Worm (Caenorhabditis elegans) whole organism, L2 larva: ENCODE measurements around the gene mog-4.

Source experiments
- F13H6.1 ChIP-seq: sonication (generic microtip); optimal IDR thresholded peaks from 2 replicates; lab custom pipeline; 2016; ENCODE audit warnings: missing genetic modification characterization, missing compliant biosample characterization
- ZK546.5 ChIP-seq: sonication (generic microtip); optimal IDR thresholded peaks from 2 replicates; lab custom pipeline; 2017; ENCODE audit warnings: missing biosample characterization, missing genetic modification characterization
- alr-1 ChIP-seq: fragments of 150-350 bp; optimal IDR thresholded peaks from 2 replicates; lab custom pipeline; 2014; ENCODE audit warnings: missing biosample characterization, missing genetic modification characterization
- aly-2 ChIP-seq: fragments of 150-350 bp; optimal IDR thresholded peaks from 2 replicates; lab custom pipeline; 2014; ENCODE audit warnings: missing biosample characterization, missing genetic modification characterization
- blmp-1 ChIP-seq: sonication (generic microtip); optimal IDR thresholded peaks from 2 replicates; lab custom pipeline; 2017; ENCODE audit warnings: missing genetic modification characterization, mild to moderate bottlenecking, missing compliant biosample characterization, antibody characterized with exemption, moderate library complexity; ENCODE audit not compliant: insufficient read depth
- ceh-16 ChIP-seq: fragments of 150-350 bp; optimal IDR thresholded peaks from 2 replicates; lab custom pipeline; 2014; ENCODE audit warnings: missing biosample characterization, missing genetic modification characterization
- crh-2 ChIP-seq: sonication (generic microtip); optimal IDR thresholded peaks from 2 replicates; lab custom pipeline; 2017; ENCODE audit warnings: missing biosample characterization, missing genetic modification characterization
- dmd-4 ChIP-seq: sonication (generic microtip); optimal IDR thresholded peaks from 2 replicates; lab custom pipeline; 2017; ENCODE audit warnings: missing biosample characterization, missing genetic modification characterization
- elt-1 ChIP-seq: fragments of 150-350 bp; optimal IDR thresholded peaks from 2 replicates; lab custom pipeline; 2014; ENCODE audit warnings: missing biosample characterization, missing genetic modification characterization
- fos-1 ChIP-seq: fragments of 150-350 bp; optimal IDR thresholded peaks from 2 replicates; lab custom pipeline; 2014; ENCODE audit warnings: missing biosample characterization, missing genetic modification characterization
- gmeb-1 ChIP-seq: fragments of 150-350 bp; optimal IDR thresholded peaks from 2 replicates; lab custom pipeline; 2014; ENCODE audit warnings: missing biosample characterization, missing genetic modification characterization
- lsy-2 ChIP-seq, 2 experiments: fragments of 150-350 bp in 1 of 2; sonication (generic microtip) in 1 of 2; optimal IDR thresholded peaks; 2 replicates each; lab custom pipeline; 2014 to 2017; ENCODE audit warnings: missing biosample characterization in 2 of 2, missing genetic modification characterization in 2 of 2
- nhr-10 ChIP-seq: sonication (generic microtip); optimal IDR thresholded peaks from 2 replicates; lab custom pipeline; 2017; ENCODE audit warnings: missing biosample characterization, missing genetic modification characterization
- nhr-11 ChIP-seq: fragments of 150-350 bp; optimal IDR thresholded peaks from 2 replicates; lab custom pipeline; 2014; ENCODE audit warnings: missing biosample characterization, missing genetic modification characterization
- nhr-12 ChIP-seq: fragments of 150-350 bp; optimal IDR thresholded peaks from 2 replicates; lab custom pipeline; 2014; ENCODE audit warnings: missing biosample characterization, missing genetic modification characterization
- nhr-21 ChIP-seq: fragments of 150-350 bp; optimal IDR thresholded peaks from 2 replicates; lab custom pipeline; 2014; ENCODE audit warnings: missing biosample characterization, missing genetic modification characterization
- nhr-23 ChIP-seq: fragments of 150-350 bp; optimal IDR thresholded peaks from 2 replicates; lab custom pipeline; 2014; ENCODE audit warnings: missing biosample characterization, missing genetic modification reagents, missing genetic modification characterization
- nhr-77 ChIP-seq: fragments of 150-350 bp; optimal IDR thresholded peaks from 2 replicates; lab custom pipeline; 2014; ENCODE audit warnings: missing biosample characterization, missing genetic modification characterization
- sem-4 ChIP-seq: fragments of 150-350 bp; optimal IDR thresholded peaks from 2 replicates; lab custom pipeline; 2014; ENCODE audit warnings: missing biosample characterization, missing genetic modification reagents, missing genetic modification characterization
- skn-1 ChIP-seq: sonication (generic microtip); optimal IDR thresholded peaks from 2 replicates; lab custom pipeline; 2017; ENCODE audit warnings: missing biosample characterization, missing genetic modification characterization
- sma-3 ChIP-seq: sonication (generic microtip); optimal IDR thresholded peaks from 2 replicates; lab custom pipeline; 2016; ENCODE audit warnings: missing genetic modification reagents, missing genetic modification characterization, missing compliant biosample characterization
- sma-9 ChIP-seq, 2 experiments: fragments of 150-350 bp in 1 of 2; sonication (generic microtip) in 1 of 2; optimal IDR thresholded peaks; 2 replicates each; lab custom pipeline; 2014 to 2016; ENCODE audit warnings: missing genetic modification characterization in 2 of 2, mild to moderate bottlenecking in 1 of 2, missing biosample characterization in 1 of 2, missing compliant biosample characterization in 1 of 2, missing genetic modification reagents in 1 of 2, moderate library complexity in 1 of 2
- snpc-4 ChIP-seq: fragments of 150-350 bp; optimal IDR thresholded peaks from 2 replicates; lab custom pipeline; 2014; ENCODE audit warnings: missing biosample characterization, missing genetic modification characterization
- unc-55 ChIP-seq: fragments of 150-350 bp; sonication (generic microtip); optimal IDR thresholded peaks from 3 replicates; lab custom pipeline; 2014; ENCODE audit warnings: missing biosample characterization, missing genetic modification reagents, missing genetic modification characterization
- unc-62 ChIP-seq: fragments of 150-350 bp; optimal IDR thresholded peaks from 2 replicates; lab custom pipeline; 2014; ENCODE audit warnings: missing biosample characterization, missing genetic modification reagents, missing genetic modification characterization
- zag-1 ChIP-seq: fragments of 150-350 bp; optimal IDR thresholded peaks from 2 replicates; lab custom pipeline; 2014; ENCODE audit warnings: missing biosample characterization, missing genetic modification characterization
- ztf-4 ChIP-seq: fragments of 150-350 bp; optimal IDR thresholded peaks from 2 replicates; lab custom pipeline; 2014; ENCODE audit warnings: missing biosample characterization, missing genetic modification characterization

Gene mog-4

DNA sequence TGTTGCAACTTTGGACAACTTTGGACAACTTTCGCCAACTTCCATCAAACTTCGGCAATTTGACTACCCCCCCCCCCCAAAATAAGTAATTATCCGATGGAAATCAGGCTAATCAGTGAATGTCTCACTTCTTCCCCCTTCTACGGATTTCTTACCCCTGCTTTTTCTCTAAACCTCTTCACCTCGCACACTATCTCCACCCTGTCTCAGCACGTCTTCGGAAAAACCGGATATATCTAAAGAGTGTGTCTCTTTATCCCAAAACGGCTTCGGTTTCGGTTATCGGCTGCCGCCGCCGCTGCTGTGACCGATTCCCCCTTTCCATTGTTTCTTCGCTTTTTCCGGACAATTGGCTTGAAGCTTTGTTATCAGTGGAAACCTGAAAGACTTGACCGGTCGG is 6.4 kb upstream of the mog-4 start:
- TF ChIP-seq unc-62, result no peak
- no peak for TF ChIP-seq zag-1 (tag; lab: Kevin White, UChicago)
- TF ChIP-seq blmp-1, result no peak
- TF ChIP-seq crh-2, result no peak
- no peak for TF ChIP-seq unc-55 (GFP tag; lab: Kevin White, UChicago)
- no peak for TF ChIP-seq nhr-11 (tag; lab: Kevin White, UChicago)
- TF ChIP-seq nhr-21 (tag; lab: Kevin White, UChicago), result no peak
- TF ChIP-seq alr-1, result no peak
- no peak for TF ChIP-seq elt-1 (tag; lab: Kevin White, UChicago)
- TF ChIP-seq sma-3 (GFP tag; lab: Kevin White, UChicago), result no peak

DNA sequence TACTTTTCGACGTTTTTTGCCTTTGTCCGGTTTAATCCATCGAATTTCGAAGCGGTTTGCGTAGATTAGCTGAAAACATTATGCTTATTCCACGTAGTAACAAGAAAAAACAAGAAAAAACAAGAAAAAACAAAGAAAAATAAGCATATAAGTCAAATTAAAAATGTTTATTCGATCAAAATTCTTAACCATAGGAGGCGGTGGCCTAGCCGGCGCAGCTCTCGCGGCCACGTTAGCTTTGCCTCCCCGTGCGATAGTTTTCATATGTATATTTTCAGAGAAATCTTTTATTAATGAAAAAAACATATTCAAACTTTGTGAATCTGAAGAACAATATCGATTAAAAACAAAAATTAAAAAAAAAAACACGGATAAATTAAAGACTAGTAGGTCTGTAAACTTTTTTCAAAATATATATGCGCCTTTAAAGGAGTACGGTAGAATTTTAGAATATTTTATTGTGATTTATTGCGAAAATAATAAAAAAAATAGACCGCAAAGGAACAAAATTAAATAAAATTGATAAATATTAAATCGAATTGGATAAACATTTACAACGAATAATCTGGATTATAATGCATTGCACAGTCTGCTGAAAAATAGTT is 2.5 kb upstream of the mog-4 start:
- peak; percentile 23 for TF ChIP-seq unc-55 (GFP tag; lab: Kevin White, UChicago)
- peak; percentile 27 for TF ChIP-seq sma-3 (GFP tag; lab: Kevin White, UChicago)
- TF ChIP-seq lsy-2 (tag; optimal IDR thresholded peaks at IDR 0.05; lab: Kevin White, UChicago), result peak; percentile 16 to 93

DNA sequence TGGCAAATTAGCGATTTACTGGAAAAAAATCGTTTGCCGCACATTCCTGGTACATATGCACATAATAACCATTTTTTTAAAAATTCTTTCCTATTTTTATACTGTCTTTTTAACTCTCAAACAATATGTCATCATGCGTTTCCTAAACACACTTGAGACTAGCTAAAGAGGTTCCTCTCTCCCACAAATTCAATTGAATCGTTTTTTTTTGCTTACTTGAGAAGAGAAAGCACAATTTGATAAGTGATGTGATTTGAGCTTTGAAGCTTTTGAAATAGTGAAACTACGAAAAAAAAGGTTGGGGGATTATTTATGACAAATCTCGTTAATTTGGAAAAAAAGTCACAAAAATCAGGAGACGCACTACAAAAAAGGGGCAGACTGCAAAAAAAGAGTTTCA is 6.4 kb downstream of the mog-4 start:
- TF ChIP-seq ceh-16 (tag; lab: Kevin White, UChicago) (no peak), unc-55 (GFP tag; lab: Kevin White, UChicago) (no peak), nhr-10 (tag; lab: Kevin White, UChicago) (no peak), nhr-23 (no peak), fos-1 (no peak), nhr-21 (tag; lab: Kevin White, UChicago) (no peak), aly-2 (tag; lab: Kevin White, UChicago) (no peak), skn-1 (tag; lab: Kevin White, UChicago) (no peak), snpc-4 (no peak), ztf-4 (no peak), gmeb-1 (tag; lab: Kevin White, UChicago) (no peak)

ce11 chrII:14550613-14551012 is 10.8 kb downstream of the mog-4 start, which contains the start of gene nlp-41:
Gene nlp-41 (plus strand): TSS chrII:14550913.
- TF ChIP-seq nhr-12 (tag; lab: Kevin White, UChicago) (no peak), sma-9 (GFP tag; optimal IDR thresholded peaks at IDR 0.05; lab: Kevin White, UChicago) (no peak), sma-9 (tag; optimal IDR thresholded peaks at IDR 0.05; lab: Kevin White, UChicago) (no peak), dmd-4 (tag; lab: Kevin White, UChicago) (no peak), nhr-77 (tag; lab: Kevin White, UChicago) (no peak), sem-4 (tag; lab: Kevin White, UChicago) (no peak), nhr-23 (no peak), ZK546.5 (tag; lab: Kevin White, UChicago) (no peak)
- TF ChIP-seq, all 48 proteins: peak for 0

DNA sequence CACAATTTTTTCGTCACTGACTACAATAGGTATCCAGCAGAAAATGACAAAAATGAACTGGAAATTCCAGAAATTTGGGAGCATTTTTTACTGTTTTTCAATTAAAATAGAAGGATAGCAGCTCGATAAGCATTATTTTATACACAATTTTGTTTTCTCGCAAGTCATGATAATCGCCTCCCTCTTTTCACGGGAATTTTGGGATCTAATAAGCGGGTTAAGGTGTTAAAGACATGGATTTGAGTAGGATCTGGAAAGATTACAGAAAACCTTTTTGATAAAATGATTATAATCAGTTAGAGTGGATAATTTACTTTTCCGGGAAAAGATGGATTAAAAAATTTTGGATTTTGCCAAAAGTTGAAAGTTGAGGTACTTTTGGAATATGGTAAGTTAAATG is 12.7 kb downstream of the mog-4 start, which contains the start of gene gcy-29:
Gene gcy-29, minus strand, starts transcription at position 101 of the 400 bp plus-strand sequence.
- TF ChIP-seq skn-1 (tag; lab: Kevin White, UChicago) (no peak), nhr-11 (tag; lab: Kevin White, UChicago) (no peak), aly-2 (tag; lab: Kevin White, UChicago) (no peak), nhr-10 (tag; lab: Kevin White, UChicago) (no peak)
- TF ChIP-seq, all 48 proteins: peak for 0

ce11 chrII:14540551-14540950 is 20.8 kb downstream of the mog-4 start:
- TF ChIP-seq F13H6.1 (no peak), fos-1 (peak; percentile 84)

DNA sequence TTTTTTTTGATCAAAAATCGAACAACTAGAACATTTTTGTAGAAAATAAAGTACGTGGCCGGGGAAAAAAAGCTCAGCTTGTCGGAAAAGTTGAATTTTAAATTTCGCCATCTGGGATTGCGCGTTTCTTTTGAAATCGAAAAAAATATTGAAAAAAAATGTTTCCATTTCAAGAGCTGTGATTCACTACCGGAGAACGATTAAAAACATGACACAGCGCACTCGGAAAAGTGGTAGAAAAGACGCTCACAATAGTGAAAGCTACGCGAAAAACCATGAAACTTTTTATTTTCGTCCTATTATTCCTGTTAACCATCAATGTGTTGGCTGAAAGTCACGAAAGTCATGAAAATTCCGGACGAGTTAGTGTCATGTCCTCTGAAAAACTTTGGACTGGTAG is 23.7 kb downstream of the mog-4 start, which contains the start of the genes clec-147 and C04H5.7:
Gene clec-147, minus strand, starts transcription at position 101 of the 400 bp plus-strand sequence.
Gene C04H5.7, plus strand, starts transcription at position 219 of the 400 bp plus-strand sequence.
- TF ChIP-seq lsy-2 (tag; optimal IDR thresholded peaks at IDR 0.05; lab: Kevin White, UChicago), result no peak
